Fruit fly (Drosophila melanogaster): ENCODE results near the gene CCT1.

DNA sequence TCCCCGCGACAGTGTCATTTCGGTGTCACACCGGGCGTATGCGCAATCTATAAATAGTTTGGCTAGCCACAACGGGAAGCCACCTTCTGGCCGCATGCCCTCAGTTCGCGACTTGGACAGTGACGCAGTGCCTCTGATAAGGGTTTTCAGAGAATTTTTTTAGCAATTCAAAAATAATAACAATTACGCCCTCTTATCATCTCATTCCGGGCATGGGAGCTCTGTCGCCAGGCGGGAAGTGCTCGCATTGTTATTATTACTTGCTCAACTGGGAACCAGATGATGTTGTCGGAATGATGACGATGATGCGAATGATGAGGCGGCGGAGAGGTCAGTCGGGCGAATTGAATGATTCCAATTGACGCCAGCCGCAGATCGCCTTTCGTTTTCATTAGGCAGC is 31.6 kb upstream of the CCT1 start:
- no peak for TF ChIP-seq insv (optimal IDR thresholded peaks at IDR 0.05)
- no peak for TF ChIP-seq ttk (optimal IDR thresholded peaks at IDR 0.05)
- TF ChIP-seq Sin3A (optimal IDR thresholded peaks at IDR 0.05): no peak
- no peak for TF ChIP-seq h (optimal IDR thresholded peaks at IDR 0.05)

All from Kc167 (cell line).